Worm (Caenorhabditis elegans): ENCODE data around the gene pid-1.

DNA sequence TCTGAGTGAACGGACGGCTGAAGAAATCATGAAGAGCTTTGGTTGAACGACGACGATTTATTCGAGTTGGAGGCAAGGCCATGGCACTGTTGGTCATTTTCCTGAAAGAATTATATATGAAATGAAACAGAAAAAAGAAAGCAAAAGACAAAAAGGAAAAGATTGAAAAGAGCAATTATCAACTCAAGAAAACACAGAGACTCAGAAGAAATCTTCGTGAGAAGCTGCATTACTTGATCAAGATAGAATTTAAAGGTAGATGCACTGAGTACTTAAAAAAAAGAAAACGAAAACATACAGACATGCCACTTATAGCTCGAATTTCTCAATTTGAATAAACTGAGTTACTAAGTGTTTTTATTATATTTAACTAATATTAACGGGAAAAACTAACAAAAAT is 28.1 kb upstream of the pid-1 start, which contains the start of gene cpna-5:
- TF ChIP-seq lin-39 (tag; optimal IDR thresholded peaks at IDR 0.05) (no peak), skn-1 (tag; optimal IDR thresholded peaks at IDR 0.05) (no peak), unc-62 (GFP tag; optimal IDR thresholded peaks at IDR 0.05 in 1 of 2) (no peak), unc-62 (tag; optimal IDR thresholded peaks at IDR 0.05) (no peak), aha-1 (tag) (no peak), nhr-76 (tag; optimal IDR thresholded peaks at IDR 0.05) (no peak), gei-8 (GFP tag; optimal IDR thresholded peaks at IDR 0.05) (no peak), daf-12 (tag; optimal IDR thresholded peaks at IDR 0.05) (no peak), nhr-28 (tag; optimal IDR thresholded peaks at IDR 0.05) (no peak), ceh-82 (tag; optimal IDR thresholded peaks at IDR 0.05) (no peak), hlh-11 (tag; optimal IDR thresholded peaks at IDR 0.05) (no peak), lin-13 (GFP tag; optimal IDR thresholded peaks at IDR 0.05) (no peak), dmd-8 (GFP tag; IDR thresholded peaks at IDR 0.05) (no peak), F26F4.8 (GFP tag; conservative IDR thresholded peaks at IDR 0.05) (no peak)
